Worm (Caenorhabditis elegans): Measurements from ENCODE around the gene pqn-96.
A peak's percentile ranks its signal among the peaks of the same experiment; 100 is the strongest.

The pqn-96 gene

ce11 chrIII:8426271-8426670 lies 12.9 kb downstream of the pqn-96 start, which contains the start of gene cec-1:
cec-1 (plus strand) TSS chrIII:8426333.
- TF ChIP-seq ztf-18 (tag; optimal IDR thresholded peaks at IDR 0.05) (no peak), cebp-1 (GFP tag; IDR thresholded peaks at IDR 0.05) (no peak), cebp-1 (tag; optimal IDR thresholded peaks at IDR 0.05) (no peak), mel-28 (tag; optimal IDR thresholded peaks at IDR 0.05; ENCODE audit: borderline replicate concordance) (no peak), ekl-4 (GFP tag; IDR thresholded peaks at IDR 0.05) (no peak), Y79H2A.3 (GFP tag; conservative IDR thresholded peaks at IDR 0.05) (no peak), Y67H2A.10 (GFP tag; conservative IDR thresholded peaks at IDR 0.05) (no peak), lin-40 (tag; optimal IDR thresholded peaks at IDR 0.05) (peak; percentile 16)

ce11 chrIII:8425076-8425475 lies 14.1 kb downstream of the pqn-96 start:
- no peak for TF ChIP-seq efl-1 (GFP tag; optimal IDR thresholded peaks at IDR 0.05)
- TF ChIP-seq unc-62 (GFP tag; optimal IDR thresholded peaks at IDR 0.05): peak; percentile 61
- peak; percentile 65; the same call in 1 of the 2 replicates for TF ChIP-seq Y56A3A.18 (GFP tag; IDR thresholded peaks at IDR 0.05)
- peak; percentile 59 for TF ChIP-seq mcd-1 (GFP tag; IDR thresholded peaks at IDR 0.05)
- TF ChIP-seq athp-1 (tag; optimal IDR thresholded peaks at IDR 0.05): no peak
- peak; percentile 68 for TF ChIP-seq ets-4 (GFP tag; optimal IDR thresholded peaks at IDR 0.05)
- TF ChIP-seq B0261.1 (tag; optimal IDR thresholded peaks at IDR 0.05): no peak
- TF ChIP-seq ZK185.1 (tag; optimal IDR thresholded peaks at IDR 0.05; ENCODE audit: poor library complexity, severe bottlenecking): peak; percentile 62
- no peak for TF ChIP-seq tbx-9 (tag; optimal IDR thresholded peaks at IDR 0.05; ENCODE audit: borderline replicate concordance)
- no peak for TF ChIP-seq K11D2.4 (GFP tag; IDR thresholded peaks at IDR 0.05)
- no peak for TF ChIP-seq hlh-12 (tag; optimal IDR thresholded peaks at IDR 0.05)
- no peak for TF ChIP-seq unc-130 (GFP tag; optimal IDR thresholded peaks at IDR 0.05)
- TF ChIP-seq F57C9.4 (tag; optimal IDR thresholded peaks at IDR 0.05): no peak
- TF ChIP-seq somi-1 (GFP tag; optimal IDR thresholded peaks at IDR 0.05): peak; percentile 32
- peak; percentile 25 for TF ChIP-seq die-1 (tag; optimal IDR thresholded peaks at IDR 0.05)
- no peak for TF ChIP-seq B0019.2 (GFP tag; conservative IDR thresholded peaks at IDR 0.05)
- TF ChIP-seq hlh-26 (GFP tag; conservative IDR thresholded peaks at IDR 0.05): no peak
- peak; percentile 47; the same call in 1 of the 2 replicates for TF ChIP-seq attf-3 (GFP tag; conservative IDR thresholded peaks at IDR 0.05)
- TF ChIP-seq Y53G8AR.9 (GFP tag; conservative IDR thresholded peaks at IDR 0.05): no peak
- TF ChIP-seq hmg-1.2 (GFP tag; IDR thresholded peaks at IDR 0.05): peak; percentile 86
- TF ChIP-seq lin-26 (GFP tag; IDR thresholded peaks at IDR 0.05): peak; percentile 82
- no peak for TF ChIP-seq Y79H2A.3 (GFP tag; conservative IDR thresholded peaks at IDR 0.05)
- no peak for TF ChIP-seq F33H1.4 (GFP tag; IDR thresholded peaks at IDR 0.05)
- peak; percentile 34 for TF ChIP-seq atf-7 (tag; optimal IDR thresholded peaks at IDR 0.05)
- TF ChIP-seq rcor-1 (GFP tag; IDR thresholded peaks at IDR 0.05): peak; percentile 63
- TF ChIP-seq dox-1 (GFP tag; IDR thresholded peaks at IDR 0.05): peak; percentile 83
- TF ChIP-seq let-526 (GFP tag; IDR thresholded peaks at IDR 0.05): 0 out of 2 replicates have a peak, but pooled peaks have one; percentile 40
- no peak for TF ChIP-seq mes-4 (tag; optimal IDR thresholded peaks at IDR 0.05)
- no peak for TF ChIP-seq dpff-1 (tag; optimal IDR thresholded peaks at IDR 0.05)
- peak; percentile 52; the same call in 1 of the 2 replicates for TF ChIP-seq egl-44 (GFP tag; IDR thresholded peaks at IDR 0.05)
- TF ChIP-seq zfh-2 (GFP tag; conservative IDR thresholded peaks at IDR 0.05): peak; percentile 94
- no peak for TF ChIP-seq egl-18 (GFP tag; IDR thresholded peaks at IDR 0.05)
- peak; percentile 38 for TF ChIP-seq ztf-18 (tag; optimal IDR thresholded peaks at IDR 0.05)
- no peak for TF ChIP-seq ztf-6 (GFP tag; IDR thresholded peaks at IDR 0.05)
- TF ChIP-seq dpl-1 (GFP tag; optimal IDR thresholded peaks at IDR 0.05): no peak
- TF ChIP-seq F22D6.2 (tag; optimal IDR thresholded peaks at IDR 0.05): peak; percentile 35
- peak in 1 of 3 experiments; percentile 27 for TF ChIP-seq lin-35 (GFP tag; optimal IDR thresholded peaks at IDR 0.05)
- peak; percentile 67; the same call in 1 of the 2 replicates for TF ChIP-seq cebp-1 (GFP tag; IDR thresholded peaks at IDR 0.05)
- peak; percentile 83 for TF ChIP-seq cebp-1 (tag; optimal IDR thresholded peaks at IDR 0.05)
- TF ChIP-seq F39B2.1 (GFP tag; IDR thresholded peaks at IDR 0.05): 0 out of 2 replicates have a peak, but pooled peaks have one; percentile 50
- TF ChIP-seq ztf-25 (GFP tag; IDR thresholded peaks at IDR 0.05): no peak
- TF ChIP-seq B0035.1 (tag; optimal IDR thresholded peaks at IDR 0.05): no peak
